Worm (Caenorhabditis elegans): ENCODE measurements around the gene H25K10.2.

The H25K10.2 gene

DNA sequence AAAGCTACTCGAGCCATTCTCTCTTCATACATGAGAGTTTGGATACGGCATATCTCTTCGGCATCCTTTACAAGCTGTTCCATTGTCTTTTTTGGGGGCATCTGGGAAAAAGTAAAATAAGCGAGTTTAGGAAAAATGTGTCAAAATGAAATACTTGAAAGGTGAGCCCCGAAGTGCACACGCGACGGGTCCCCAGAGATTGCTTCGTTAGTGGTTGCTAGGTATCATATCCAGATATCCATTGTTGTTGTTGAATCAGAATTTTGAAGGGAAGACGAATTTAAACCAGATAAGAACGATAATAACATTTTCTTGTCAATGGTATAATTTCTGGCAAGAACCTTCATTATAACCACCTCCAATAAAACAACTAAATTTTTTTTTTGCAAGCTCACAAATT lies at the start of gene H25K10.2:
Gene H25K10.2, minus strand, starts transcription at position 101 of the 400 bp plus-strand sequence.
- no peak for TF ChIP-seq ztf-16 (tag; optimal IDR thresholded peaks at IDR 0.05)
- no peak for TF ChIP-seq syd-9 (tag; optimal IDR thresholded peaks at IDR 0.05)
- no peak for TF ChIP-seq pqm-1 (tag; optimal IDR thresholded peaks at IDR 0.05)
- no peak for TF ChIP-seq ets-4 (tag; optimal IDR thresholded peaks at IDR 0.05)
- TF ChIP-seq K02D7.2 (tag; optimal IDR thresholded peaks at IDR 0.05) = no peak
- no peak for TF ChIP-seq tbx-2 (tag; optimal IDR thresholded peaks at IDR 0.05)
- no peak for TF ChIP-seq ttx-3 (tag; optimal IDR thresholded peaks at IDR 0.05)
- no peak for TF ChIP-seq madf-2 (tag; optimal IDR thresholded peaks at IDR 0.05)
- TF ChIP-seq K09A11.1 (tag; optimal IDR thresholded peaks at IDR 0.05; ENCODE audit: insufficient read depth) = no peak
- TF ChIP-seq ceh-19 (GFP tag; optimal IDR thresholded peaks at IDR 0.05) = no peak
- TF ChIP-seq lin-11 (tag; optimal IDR thresholded peaks at IDR 0.05) = no peak
- TF ChIP-seq lim-6 (tag; optimal IDR thresholded peaks at IDR 0.05) = no peak
- no peak for TF ChIP-seq hlh-6 (tag; optimal IDR thresholded peaks at IDR 0.05)
- no peak for TF ChIP-seq pat-9 (tag; optimal IDR thresholded peaks at IDR 0.05)
- TF ChIP-seq nfya-1 (tag; optimal IDR thresholded peaks at IDR 0.05) = no peak

DNA sequence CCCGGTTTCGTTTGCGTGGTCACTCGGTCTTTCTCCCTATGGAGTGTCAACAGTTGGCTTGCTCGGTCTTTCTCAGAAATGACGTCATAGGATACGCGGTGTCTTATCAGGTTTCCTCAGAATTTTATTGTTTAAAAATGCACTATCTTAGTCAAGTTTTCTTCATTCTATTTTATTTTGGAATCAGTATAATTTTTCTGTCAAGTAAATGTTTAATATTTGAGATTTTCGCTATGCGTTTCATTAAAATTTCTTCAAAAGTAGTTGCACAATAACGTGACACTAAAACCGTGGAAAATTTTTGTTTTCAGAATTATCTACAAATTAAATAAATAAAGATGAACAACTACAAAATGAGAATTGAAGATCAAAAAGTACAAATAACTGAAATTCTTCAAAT lies 46.5 kb upstream of the H25K10.2 start, which contains the start of gene hlh-31:
Gene hlh-31, plus strand, starts transcription at position 301 of the 400 bp plus-strand sequence.
- TF ChIP-seq ceh-2 (tag; optimal IDR thresholded peaks at IDR 0.05) = no peak
- no peak for TF ChIP-seq pqm-1 (tag; optimal IDR thresholded peaks at IDR 0.05)
- no peak for TF ChIP-seq npax-4 (tag; optimal IDR thresholded peaks at IDR 0.05)
- no peak for TF ChIP-seq eyg-1 (tag; optimal IDR thresholded peaks at IDR 0.05)
- TF ChIP-seq dmd-4 (tag; optimal IDR thresholded peaks at IDR 0.05; ENCODE audit: borderline replicate concordance) = no peak
- no peak for TF ChIP-seq hlh-8 (tag; optimal IDR thresholded peaks at IDR 0.05)
- no peak for TF ChIP-seq C38D4.7 (GFP tag; optimal IDR thresholded peaks at IDR 0.05)
- no peak for TF ChIP-seq ceh-22 (tag; optimal IDR thresholded peaks at IDR 0.05)
- TF ChIP-seq fkh-10 (GFP tag; optimal IDR thresholded peaks at IDR 0.05) = no peak

DNA sequence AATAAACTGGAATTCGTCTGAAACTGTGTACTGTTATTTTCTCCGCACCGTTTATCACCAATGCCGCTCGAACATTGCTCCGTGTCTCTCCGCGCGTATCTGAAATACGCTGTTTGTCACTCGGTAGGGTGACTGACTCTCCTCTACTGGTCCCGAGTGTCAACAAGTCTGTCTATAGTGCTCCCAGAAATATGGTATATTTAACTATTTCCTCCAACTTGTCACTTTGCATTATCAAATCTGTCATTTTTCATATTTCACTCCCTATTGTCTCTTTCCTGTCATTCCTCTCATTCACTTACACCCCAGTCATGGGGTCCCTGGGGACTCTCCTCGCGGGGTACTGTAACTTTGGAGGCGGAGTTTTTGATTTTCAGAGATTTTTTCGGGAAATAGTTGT lies 43.7 kb upstream of the H25K10.2 start, which contains the start of gene hlh-17:
Gene hlh-17, plus strand, starts transcription at position 301 of the 400 bp plus-strand sequence.
- TF ChIP-seq ama-1 (optimal IDR thresholded peaks at IDR 0.05) = no peak
- no peak for TF ChIP-seq elt-4 (tag; optimal IDR thresholded peaks at IDR 0.05)
- TF ChIP-seq ceh-45 (GFP tag; IDR thresholded peaks at IDR 0.05) = no peak
- TF ChIP-seq pax-1 (tag; optimal IDR thresholded peaks at IDR 0.05) = no peak
- no peak for TF ChIP-seq nhr-232 (tag; optimal IDR thresholded peaks at IDR 0.05)
- no peak for TF ChIP-seq sdc-2 (tag; optimal IDR thresholded peaks at IDR 0.05)
- no peak for TF ChIP-seq eyg-1 (tag; optimal IDR thresholded peaks at IDR 0.05)
- no peak for TF ChIP-seq nhr-11 (tag; optimal IDR thresholded peaks at IDR 0.05)
- TF ChIP-seq K02D7.2 (tag; optimal IDR thresholded peaks at IDR 0.05) = no peak
- TF ChIP-seq unc-42 (tag; optimal IDR thresholded peaks at IDR 0.05) = no peak

DNA sequence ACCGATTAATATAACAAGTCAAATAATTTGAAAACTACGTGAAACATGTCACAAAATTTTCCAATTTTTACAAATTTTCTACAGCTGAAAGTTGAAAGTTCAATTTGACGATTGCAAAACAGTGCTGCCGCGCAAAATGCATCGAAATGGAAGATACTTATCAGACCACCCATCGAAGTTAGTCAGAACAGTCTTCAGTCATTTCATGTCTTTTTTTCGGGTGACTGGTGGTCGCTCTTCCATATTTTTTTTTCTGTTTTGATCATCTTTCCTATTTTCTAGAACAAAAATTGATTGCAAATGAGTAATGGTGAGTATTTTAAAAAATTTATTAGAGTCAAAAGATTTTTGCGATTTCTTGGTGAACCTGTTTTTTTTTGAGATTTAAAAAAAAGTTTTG lies 36.3 kb upstream of the H25K10.2 start, which contains the start of gene F38C2.1:
Gene F38C2.1, plus strand, starts transcription at position 301 of the 400 bp plus-strand sequence.
- no peak for TF ChIP-seq ceh-31 (tag; optimal IDR thresholded peaks at IDR 0.05)
- no peak for TF ChIP-seq lim-6 (tag; optimal IDR thresholded peaks at IDR 0.05)
- no peak for TF ChIP-seq ceh-48 (tag; optimal IDR thresholded peaks at IDR 0.05)
- no peak for TF ChIP-seq hlh-6 (tag; optimal IDR thresholded peaks at IDR 0.05)
- TF ChIP-seq nhr-232 (tag; optimal IDR thresholded peaks at IDR 0.05) = no peak
- no peak for TF ChIP-seq sox-2 (GFP tag; IDR thresholded peaks at IDR 0.05)
- TF ChIP-seq pha-2 (tag; optimal IDR thresholded peaks at IDR 0.05) = no peak
- TF ChIP-seq ceh-30 (tag; optimal IDR thresholded peaks at IDR 0.05) = no peak
- no peak for TF ChIP-seq fax-1 (tag; optimal IDR thresholded peaks at IDR 0.05)
- TF ChIP-seq odd-2 (tag; optimal IDR thresholded peaks at IDR 0.05) = no peak
- TF ChIP-seq C38D4.7 (GFP tag; optimal IDR thresholded peaks at IDR 0.05) = no peak
- TF ChIP-seq C08G9.2 (tag; optimal IDR thresholded peaks at IDR 0.05) = no peak
- no peak for TF ChIP-seq sdc-2 (tag; optimal IDR thresholded peaks at IDR 0.05)
- TF ChIP-seq fkh-10 (GFP tag; optimal IDR thresholded peaks at IDR 0.05) = no peak
- no peak for TF ChIP-seq nfya-1 (tag; optimal IDR thresholded peaks at IDR 0.05)
- no peak for TF ChIP-seq K09A11.1 (tag; optimal IDR thresholded peaks at IDR 0.05; ENCODE audit: insufficient read depth)
- no peak for TF ChIP-seq ceh-34 (tag; optimal IDR thresholded peaks at IDR 0.05)
- no peak for TF ChIP-seq ttx-3 (tag; optimal IDR thresholded peaks at IDR 0.05)
- TF ChIP-seq unc-3 (GFP tag; conservative IDR thresholded peaks at IDR 0.05) = no peak
- TF ChIP-seq unc-3 (tag; optimal IDR thresholded peaks at IDR 0.05) = no peak
- no peak for TF ChIP-seq hlh-15 (tag; optimal IDR thresholded peaks at IDR 0.05)

Data from whole organism, late embryonic.